Fruit fly (Drosophila melanogaster) whole organism, larva: ENCODE measurements around the gene da.

Source experiments
- noc ChIP-seq: fragments of 200-800 bp; sonication (Bioruptor generic); optimal IDR thresholded peaks from 3 replicates; lab custom pipeline; 2019; ENCODE audit warnings: missing biosample characterization, mild to moderate bottlenecking, missing genetic modification characterization, moderate library complexity

da gene

dm6 chr2L:10375464-10376236 lies 12.3 kb upstream of the da start, which contains the start of the genes CG33303 and dpr19:
TSS of gene CG33303 (minus strand) at chr2L:10375757.
TSS of gene dpr19 (plus strand) at chr2L:10376168.
- peak; percentile 11 for TF ChIP-seq noc (tag; lab: Kevin White, UChicago)

- no peak for TF ChIP-seq noc (tag; lab: Kevin White, UChicago)
Measured at dm6 chr2L:10376276-10376675, 11.6 kb upstream of the da start.

- TF ChIP-seq noc (tag; lab: Kevin White, UChicago): no peak
Measured at dm6 chr2L:10378631-10379030, 9.3 kb upstream of the da start.

dm6 chr2L:10379865-10380264 lies 8.0 kb upstream of the da start, which contains the start of gene gny:
TSS of gene gny (plus strand) at chr2L:10380103.
- no peak for TF ChIP-seq noc (tag; lab: Kevin White, UChicago)

- TF ChIP-seq noc (tag; lab: Kevin White, UChicago): peak; percentile 97
Measured at dm6 chr2L:10381890-10382450, 5.9 kb upstream of the da start, which contains the start of gene CG5096. TSS of gene CG5096 (plus strand) at chr2L:10382263.

dm6 chr2L:10386208-10386805 lies 1.6 kb upstream of the da start, which contains the start of the genes Cdk1 and mRpS7:
TSS of gene Cdk1 (minus strand) at chr2L:10386262.
TSS of gene mRpS7 (plus strand) at chr2L:10386662.
- peak; percentile 53 for TF ChIP-seq noc (tag; lab: Kevin White, UChicago)

dm6 chr2L:10386824-10387223 lies 1.1 kb upstream of the da start:
- no peak for TF ChIP-seq noc (tag; lab: Kevin White, UChicago)

- no peak for TF ChIP-seq noc (tag; lab: Kevin White, UChicago)
Measured at dm6 chr2L:10393467-10393866, 5.6 kb downstream of the da start.

- TF ChIP-seq noc (tag; lab: Kevin White, UChicago): no peak
Measured at dm6 chr2L:10395035-10395434, 7.1 kb downstream of the da start.

- no peak for TF ChIP-seq noc (tag; lab: Kevin White, UChicago)
Measured at dm6 chr2L:10395642-10396487, 8.0 kb downstream of the da start, which contains the start of gene Mdh1. TSS of gene Mdh1 (minus strand) at chr2L:10396332.

dm6 chr2L:10396488-10396824 lies 8.6 kb downstream of the da start, which contains the start of gene Cnot4:
TSS of gene Cnot4 (plus strand) at chr2L:10396716.
- TF ChIP-seq noc (tag; lab: Kevin White, UChicago): no peak

dm6 chr2L:10396877-10397587 lies 9.1 kb downstream of the da start:
- TF ChIP-seq noc (tag; lab: Kevin White, UChicago): no peak

- TF ChIP-seq noc (tag; lab: Kevin White, UChicago): no peak
Measured at dm6 chr2L:10403803-10404315, 16.0 kb downstream of the da start.

- TF ChIP-seq noc (tag; lab: Kevin White, UChicago): no peak
Measured at dm6 chr2L:10405008-10405654, 17.2 kb downstream of the da start, which contains the start of the genes CG17768, LSm-4 and Ir31a. TSS of gene CG17768 (minus strand) at chr2L:10405203. TSS of gene LSm-4 (minus strand) at chr2L:10405203. TSS of gene Ir31a (plus strand) at chr2L:10405565.
